Worm (Caenorhabditis elegans) whole organism, young adult: Measurements from ENCODE around the gene srw-67.
A peak's percentile ranks its signal among the peaks of the same experiment; 100 is the strongest.

Experiments used
- B0019.2 ChIP-seq: fragments of 200-800 bp; sonication (Bioruptor generic); conservative IDR thresholded peaks from 2 replicates; pipeline ENCODE4 v1.3.6; 2022; ENCODE audit warnings: missing genetic modification reagents, missing genetic modification characterization, missing compliant biosample characterization
- B0261.1 ChIP-seq: sonication (generic microtip); optimal IDR thresholded peaks from 2 replicates; lab custom pipeline; 2016; ENCODE audit warnings: mild to moderate bottlenecking, missing genetic modification characterization, moderate library complexity, missing compliant biosample characterization
- C06A6.2 ChIP-seq: fragments of 200-800 bp; sonication (Bioruptor generic); conservative IDR thresholded peaks from 2 replicates; pipeline ENCODE4 v1.3.6; 2022; ENCODE audit warnings: missing genetic modification characterization, missing compliant biosample characterization
- C17E4.6 ChIP-seq: fragments of 200-800 bp; sonication (Bioruptor generic); IDR thresholded peaks from 2 replicates; pipeline ENCODE4 v1.3.6; 2022; ENCODE audit warnings: missing genetic modification reagents, missing genetic modification characterization, missing compliant biosample characterization
- D2030.7 ChIP-seq: fragments of 200-800 bp; sonication (Bioruptor generic); IDR thresholded peaks from 2 replicates; pipeline ENCODE4 v1.3.6; 2022; ENCODE audit warnings: missing genetic modification reagents, missing genetic modification characterization, missing compliant biosample characterization
- F10E7.11 ChIP-seq: sonication (generic microtip); optimal IDR thresholded peaks from 2 replicates; lab custom pipeline; 2017; ENCODE audit warnings: mild to moderate bottlenecking, missing genetic modification characterization, moderate library complexity, missing compliant biosample characterization
- F37B4.10 ChIP-seq: fragments of 200-800 bp; sonication (Bioruptor generic); IDR thresholded peaks from 2 replicates; pipeline ENCODE4 v1.3.6; 2022; ENCODE audit warnings: missing genetic modification characterization, missing compliant biosample characterization
- F55B11.4 ChIP-seq: sonication (generic microtip); optimal IDR thresholded peaks from 2 replicates; lab custom pipeline; 2016; ENCODE audit warnings: missing compliant biosample characterization, missing genetic modification characterization, borderline replicate concordance; ENCODE audit not compliant: insufficient read depth
- F57C9.4 ChIP-seq: sonication (generic microtip); optimal IDR thresholded peaks from 2 replicates; lab custom pipeline; 2017; ENCODE audit warnings: mild to moderate bottlenecking, missing genetic modification characterization, missing compliant biosample characterization
- K11D2.4 ChIP-seq: fragments of 200-800 bp; sonication (Bioruptor generic); IDR thresholded peaks from 2 replicates; pipeline ENCODE4 v1.3.6; 2022; ENCODE audit warnings: missing genetic modification reagents, missing genetic modification characterization, missing compliant biosample characterization
- K12H6.12 ChIP-seq: fragments of 200-800 bp; sonication (Bioruptor generic); optimal IDR thresholded peaks from 2 replicates; lab custom pipeline; 2018; ENCODE audit warnings: mild to moderate bottlenecking, missing genetic modification characterization, missing compliant biosample characterization
- T26A5.8 ChIP-seq: sonication (generic microtip); optimal IDR thresholded peaks from 2 replicates; lab custom pipeline; 2016; ENCODE audit warnings: missing genetic modification characterization, missing compliant biosample characterization
- Y56A3A.18 ChIP-seq: fragments of 200-800 bp; sonication (Bioruptor generic); IDR thresholded peaks from 2 replicates; pipeline ENCODE4 v1.3.6; 2022; ENCODE audit warnings: missing genetic modification reagents, missing genetic modification characterization, missing compliant biosample characterization
- ZK185.1 ChIP-seq: sonication (generic microtip); optimal IDR thresholded peaks from 2 replicates; lab custom pipeline; 2016; ENCODE audit warnings: mild to moderate bottlenecking, missing genetic modification characterization, missing compliant biosample characterization; ENCODE audit not compliant: poor library complexity, severe bottlenecking
- akir-1 ChIP-seq: fragments of 200-800 bp; sonication (Bioruptor generic); optimal IDR thresholded peaks from 2 replicates; lab custom pipeline; 2018; ENCODE audit warnings: mild to moderate bottlenecking, missing genetic modification characterization, moderate library complexity, missing compliant biosample characterization
- aptf-3 ChIP-seq: fragments of 200-800 bp; sonication (Bioruptor generic); IDR thresholded peaks from 2 replicates; pipeline ENCODE4 v1.3.6; 2022; ENCODE audit warnings: missing genetic modification characterization, missing compliant biosample characterization
- attf-3 ChIP-seq: fragments of 200-800 bp; sonication (Bioruptor generic); conservative IDR thresholded peaks from 2 replicates; pipeline ENCODE4 v1.3.6; 2022; ENCODE audit warnings: missing genetic modification reagents, missing genetic modification characterization, missing compliant biosample characterization
- attf-5 ChIP-seq: fragments of 200-800 bp; sonication (Bioruptor generic); optimal IDR thresholded peaks from 2 replicates; lab custom pipeline; 2018; ENCODE audit warnings: mild to moderate bottlenecking, missing genetic modification characterization, missing compliant biosample characterization
- cebp-2 ChIP-seq: fragments of 200-800 bp; sonication (Bioruptor generic); IDR thresholded peaks from 2 replicates; pipeline ENCODE4 v1.3.6; 2022; ENCODE audit warnings: missing genetic modification characterization, missing compliant biosample characterization
- dpff-1 ChIP-seq: sonication (generic microtip); optimal IDR thresholded peaks from 2 replicates; lab custom pipeline; 2017; ENCODE audit warnings: mild to moderate bottlenecking, missing genetic modification characterization, missing compliant biosample characterization
- efl-1 ChIP-seq: fragments of 150-350 bp; optimal IDR thresholded peaks from 2 replicates; lab custom pipeline; 2014; ENCODE audit warnings: missing biosample characterization, missing genetic modification reagents, missing genetic modification characterization
- egl-18 ChIP-seq: fragments of 200-800 bp; sonication (Bioruptor generic); IDR thresholded peaks from 2 replicates; pipeline ENCODE4 v1.3.6; 2022; ENCODE audit warnings: missing genetic modification reagents, missing genetic modification characterization, missing compliant biosample characterization
- egl-44 ChIP-seq: fragments of 200-800 bp; sonication (Bioruptor generic); IDR thresholded peaks from 2 replicates; pipeline ENCODE4 v1.3.6; 2022; ENCODE audit warnings: missing genetic modification reagents, missing genetic modification characterization, missing compliant biosample characterization
- ekl-4 ChIP-seq: fragments of 200-800 bp; sonication (Bioruptor generic); IDR thresholded peaks from 2 replicates; pipeline ENCODE4 v1.3.6; 2022; ENCODE audit warnings: missing genetic modification reagents, missing genetic modification characterization, missing compliant biosample characterization
- fkh-3 ChIP-seq: sonication (generic microtip); optimal IDR thresholded peaks from 2 replicates; lab custom pipeline; 2016; ENCODE audit warnings: mild to moderate bottlenecking, missing genetic modification characterization, missing compliant biosample characterization
- hrde-1 ChIP-seq: sonication (generic microtip); optimal IDR thresholded peaks from 2 replicates; lab custom pipeline; 2016; ENCODE audit warnings: missing genetic modification characterization, mild to moderate bottlenecking, missing compliant biosample characterization, moderate library complexity, missing genotype, missing genetic modification reagents, borderline replicate concordance
- hsf-1 ChIP-seq: fragments of 200-800 bp; sonication (Bioruptor generic); IDR thresholded peaks from 2 replicates; pipeline ENCODE4 v1.3.6; 2022; ENCODE audit warnings: missing genetic modification reagents, missing genetic modification characterization, missing compliant biosample characterization
- lag-1 ChIP-seq: fragments of 200-800 bp; sonication (Bioruptor generic); IDR thresholded peaks from 2 replicates; pipeline ENCODE4 v1.3.6; 2022; ENCODE audit warnings: missing genetic modification reagents, missing genetic modification characterization, missing compliant biosample characterization
- let-607 ChIP-seq, 2 experiments: fragments of 200-800 bp in 1 of 2; sonication (Bioruptor generic) in 1 of 2; sonication (generic microtip) in 1 of 2; optimal IDR thresholded peaks; 2 replicates each; lab custom pipeline; 2016 to 2018; ENCODE audit warnings: mild to moderate bottlenecking in 2 of 2, missing compliant biosample characterization in 2 of 2, missing genetic modification characterization in 2 of 2, moderate library complexity in 2 of 2, missing genotype in 1 of 2
- lin-26 ChIP-seq: fragments of 200-800 bp; sonication (Bioruptor generic); IDR thresholded peaks from 2 replicates; pipeline ENCODE4 v1.3.6; 2022; ENCODE audit warnings: missing genetic modification reagents, missing genetic modification characterization, missing compliant biosample characterization
- lin-54 ChIP-seq: fragments of 200-800 bp; sonication (Bioruptor generic); optimal IDR thresholded peaks from 2 replicates; lab custom pipeline; 2018; ENCODE audit warnings: mild to moderate bottlenecking, missing genetic modification characterization, missing compliant biosample characterization
- lsl-1 ChIP-seq: fragments of 200-800 bp; sonication (Bioruptor generic); optimal IDR thresholded peaks from 2 replicates; lab custom pipeline; 2018; ENCODE audit warnings: mild to moderate bottlenecking, missing genetic modification characterization, moderate library complexity, missing compliant biosample characterization
- madf-10 ChIP-seq: sonication (generic microtip); optimal IDR thresholded peaks from 2 replicates; lab custom pipeline; 2016; ENCODE audit warnings: mild to moderate bottlenecking, missing genetic modification characterization, missing compliant biosample characterization
- mel-28 ChIP-seq: sonication (generic microtip); optimal IDR thresholded peaks from 2 replicates; lab custom pipeline; 2016; ENCODE audit warnings: borderline replicate concordance, mild to moderate bottlenecking, missing genetic modification characterization, missing compliant biosample characterization
- nfya-1 ChIP-seq: sonication (generic microtip); optimal IDR thresholded peaks from 2 replicates; lab custom pipeline; 2017; ENCODE audit warnings: antibody characterized with exemption, missing compliant biosample characterization, missing genetic modification characterization, borderline replicate concordance; ENCODE audit not compliant: insufficient read depth
- nfya-2 ChIP-seq: fragments of 200-800 bp; sonication (Bioruptor generic); IDR thresholded peaks from 2 replicates; pipeline ENCODE4 v1.3.6; 2022; ENCODE audit warnings: missing genetic modification reagents, missing genetic modification characterization, missing compliant biosample characterization
- nhr-120 ChIP-seq: fragments of 200-800 bp; sonication (Bioruptor generic); IDR thresholded peaks from 2 replicates; pipeline ENCODE4 v1.3.6; 2022; ENCODE audit warnings: missing genetic modification characterization, missing compliant biosample characterization
- nhr-80 ChIP-seq: sonication (generic microtip); optimal IDR thresholded peaks from 2 replicates; lab custom pipeline; 2016; ENCODE audit warnings: missing genetic modification characterization, missing compliant biosample characterization
- rcor-1 ChIP-seq: fragments of 200-800 bp; sonication (Bioruptor generic); IDR thresholded peaks from 2 replicates; pipeline ENCODE4 v1.3.6; 2022; ENCODE audit warnings: missing genetic modification reagents, missing genetic modification characterization, missing compliant biosample characterization
- rec-8 ChIP-seq, 2 experiments: sonication (generic microtip); optimal IDR thresholded peaks; 2 replicates each; lab custom pipeline; 2016; ENCODE audit warnings: mild to moderate bottlenecking in 2 of 2, missing genetic modification characterization in 2 of 2, missing genetic modification reagents in 2 of 2, missing genotype in 2 of 2, missing biosample characterization in 1 of 2, missing compliant biosample characterization in 1 of 2, moderate library complexity in 1 of 2
- sdz-38 ChIP-seq: sonication (generic microtip); optimal IDR thresholded peaks from 2 replicates; lab custom pipeline; 2016; ENCODE audit warnings: missing genotype, missing genetic modification characterization, missing compliant biosample characterization
- sea-2 ChIP-seq: fragments of 200-800 bp; sonication (Bioruptor generic); IDR thresholded peaks from 2 replicates; pipeline ENCODE4 v1.3.6; 2022; ENCODE audit warnings: missing genetic modification characterization, missing compliant biosample characterization
- snpc-1.3 ChIP-seq: sonication (generic microtip); optimal IDR thresholded peaks from 2 replicates; lab custom pipeline; 2017; ENCODE audit warnings: missing genetic modification characterization, mild to moderate bottlenecking, missing compliant biosample characterization, antibody characterized with exemption, moderate library complexity, missing genotype, missing genetic modification reagents; ENCODE audit not compliant: insufficient read depth
- snpc-4 ChIP-seq, 5 experiments: fragments of 150-350 bp in 1 of 5; sonication (generic microtip) in 4 of 5; optimal IDR thresholded peaks; 2 replicates each; lab custom pipeline; 2014 to 2018; ENCODE audit warnings: missing genetic modification characterization in 5 of 5, missing biosample characterization in 3 of 5, antibody characterized with exemption in 2 of 5, mild to moderate bottlenecking in 2 of 5, missing compliant biosample characterization in 2 of 5, missing genotype in 2 of 5, moderate library complexity in 2 of 5, missing genetic modification reagents in 1 of 5
- xnd-1 ChIP-seq: sonication (generic microtip); optimal IDR thresholded peaks from 2 replicates; lab custom pipeline; 2016; ENCODE audit warnings: missing genotype, missing genetic modification reagents, missing genetic modification characterization, missing compliant biosample characterization
- ztf-26 ChIP-seq: sonication (generic microtip); optimal IDR thresholded peaks from 2 replicates; lab custom pipeline; 2017; ENCODE audit warnings: missing genetic modification characterization, missing compliant biosample characterization

The srw-67 gene

DNA sequence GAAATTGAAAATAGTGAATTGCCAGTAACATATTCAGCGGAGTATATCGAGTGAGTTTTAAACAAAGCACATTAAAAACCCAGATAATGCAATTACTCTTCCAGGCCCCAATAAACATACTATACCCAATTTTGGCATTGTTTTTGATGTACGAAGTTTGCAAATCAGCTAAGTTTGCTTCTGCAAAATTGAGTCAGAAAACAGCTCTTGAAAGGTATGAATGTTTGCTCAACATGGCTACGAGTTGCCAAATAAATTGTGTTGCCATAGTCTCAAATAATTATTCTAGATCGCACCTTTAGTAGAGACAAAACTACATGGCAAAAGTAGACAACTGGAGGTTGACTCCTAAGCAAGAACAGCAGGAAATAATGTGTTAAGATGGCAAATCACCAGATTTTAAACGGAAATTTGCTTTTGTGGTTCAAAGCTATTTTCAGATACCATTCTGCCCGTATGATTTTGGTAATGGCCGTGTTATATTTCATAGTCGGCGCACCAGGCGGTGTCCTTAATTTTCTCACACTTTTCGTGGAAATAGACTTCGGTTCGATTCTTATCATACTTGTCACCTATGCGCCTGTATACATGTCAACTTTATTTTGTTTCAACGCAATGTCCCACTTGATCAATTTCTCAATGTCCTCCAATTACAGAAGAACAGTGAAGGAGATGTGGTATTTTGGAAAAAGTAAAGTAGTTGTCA lies 15.1 kb downstream of the srw-67 start (continued):
- TF ChIP-seq let-607 (tag; optimal IDR thresholded peaks at IDR 0.05; lab: Kevin White, UChicago) (peak in 1 of 2 experiments; percentile 42), B0019.2 (GFP tag; lab: Robert Waterston, UW) (no peak), snpc-4 (GFP tag; optimal IDR thresholded peaks at IDR 0.05; lab: Kevin White, UChicago) (no peak), snpc-4 (tag; optimal IDR thresholded peaks at IDR 0.05; lab: Kevin White, UChicago) (no peak), ekl-4 (GFP tag; lab: Robert Waterston, UW) (0 out of 2 replicates have a peak, but pooled peaks have one; percentile 8), lin-54 (GFP tag; lab: Kevin White, UChicago) (no peak), madf-10 (tag; lab: Kevin White, UChicago) (peak; percentile 82), K11D2.4 (GFP tag; lab: Robert Waterston, UW) (no peak; the same call in 1 of the 2 replicates), egl-44 (GFP tag; lab: Robert Waterston, UW) (peak; percentile 44; the same call in 1 of the 2 replicates), xnd-1 (tag; lab: Kevin White, UChicago) (no peak), akir-1 (GFP tag; lab: Kevin White, UChicago) (no peak), attf-5 (GFP tag; lab: Kevin White, UChicago) (peak; percentile 50), hsf-1 (GFP tag; lab: Robert Waterston, UW) (no peak), nhr-80 (tag; lab: Kevin White, UChicago) (peak; percentile 58), egl-18 (GFP tag; lab: Robert Waterston, UW) (no peak), cebp-2 (GFP tag; lab: Robert Waterston, UW) (no peak), T26A5.8 (tag; lab: Kevin White, UChicago) (no peak), lsl-1 (no peak), nhr-120 (GFP tag; lab: Robert Waterston, UW) (no peak), F57C9.4 (tag; lab: Kevin White, UChicago) (peak; percentile 50), lag-1 (GFP tag; lab: Robert Waterston, UW) (no peak), C17E4.6 (GFP tag; lab: Robert Waterston, UW) (no peak), F37B4.10 (GFP tag; lab: Robert Waterston, UW) (no peak), rcor-1 (no peak), B0261.1 (tag; lab: Kevin White, UChicago) (no peak), efl-1 (no peak), hrde-1 (tag; lab: Kevin White, UChicago) (no peak), attf-3 (GFP tag; lab: Robert Waterston, UW) (no peak), sea-2 (GFP tag; lab: Robert Waterston, UW) (no peak), mel-28 (tag; lab: Kevin White, UChicago) (no peak), dpff-1 (no peak), D2030.7 (GFP tag; lab: Robert Waterston, UW) (no peak), lin-26 (GFP tag; lab: Robert Waterston, UW) (no peak; the same call in 1 of the 2 replicates), sdz-38 (tag; lab: Kevin White, UChicago) (no peak), F55B11.4 (no peak), nfya-1 (no peak), F10E7.11 (tag; lab: Kevin White, UChicago) (no peak), nfya-2 (0 out of 2 replicates have a peak, but pooled peaks have one; percentile 38), rec-8 (tag; optimal IDR thresholded peaks at IDR 0.05; lab: Kevin White, UChicago) (no peak), ztf-26 (tag; lab: Kevin White, UChicago) (peak; percentile 40), snpc-1.3 (tag; lab: Kevin White, UChicago) (no peak), C06A6.2 (GFP tag; lab: Robert Waterston, UW) (peak; percentile 59), aptf-3 (GFP tag; lab: Robert Waterston, UW) (no peak), fkh-3 (peak; percentile 1), ZK185.1 (tag; lab: Kevin White, UChicago) (peak; percentile 17), Y56A3A.18 (GFP tag; lab: Robert Waterston, UW) (peak; percentile 56), K12H6.12 (tag; lab: Kevin White, UChicago) (peak; percentile 2)
